Fruit fly (Drosophila melanogaster) whole organism, embryonic: ENCODE measurements around the gene CG13062.

Experiments used
- Awh ChIP-seq: fragments of 200-800 bp; sonication (Bioruptor generic); IDR thresholded peaks from 2 replicates; pipeline ENCODE4, ENCODE4 v1.3.6; 2022; ENCODE audit warnings: missing biosample characterization, missing genetic modification characterization
- Blimp-1 ChIP-seq: fragments of 200-800 bp; sonication (Bioruptor generic); optimal IDR thresholded peaks from 3 replicates; lab custom pipeline; 2018; ENCODE audit warnings: missing biosample characterization, missing genetic modification characterization, mild to moderate bottlenecking, moderate library complexity, missing genetic modification reagents
- CG1024 ChIP-seq: fragments of 200-800 bp; sonication (Bioruptor generic); IDR thresholded peaks from 2 replicates; pipeline ENCODE4 v1.3.6; 2022; ENCODE audit warnings: missing biosample characterization, missing genetic modification characterization
- CG10267 ChIP-seq: fragments of 200-800 bp; sonication (Bioruptor generic); optimal IDR thresholded peaks from 2 replicates; lab custom pipeline; 2018; ENCODE audit warnings: missing biosample characterization, mild to moderate bottlenecking, missing genetic modification characterization, moderate library complexity
- CG11696 ChIP-seq: fragments of 200-800 bp; sonication (Bioruptor generic); IDR thresholded peaks from 2 replicates; pipeline ENCODE4 v1.3.6; 2022; ENCODE audit warnings: missing biosample characterization, missing genetic modification characterization
- CG12071 ChIP-seq: fragments of 200-800 bp; sonication (Bioruptor generic); optimal IDR thresholded peaks from 3 replicates; lab custom pipeline; 2018; ENCODE audit warnings: missing biosample characterization, mild to moderate bottlenecking, missing genetic modification characterization
- CG12104 ChIP-seq: fragments of 200-800 bp; sonication (Bioruptor generic); optimal IDR thresholded peaks from 3 replicates; lab custom pipeline; 2016; ENCODE audit warnings: missing biosample characterization, missing genetic modification characterization
- CG1233 ChIP-seq: fragments of 200-800 bp; sonication (Bioruptor generic); optimal IDR thresholded peaks from 4 replicates; lab custom pipeline; 2018; ENCODE audit warnings: missing biosample characterization, mild to moderate bottlenecking, missing genetic modification characterization
- CG12769 ChIP-seq: fragments of 200-800 bp; sonication (Bioruptor generic); optimal IDR thresholded peaks from 2 replicates; lab custom pipeline; 2019; ENCODE audit warnings: missing biosample characterization, mild to moderate bottlenecking, missing genetic modification characterization, moderate library complexity
- CG13287 ChIP-seq: fragments of 200-800 bp; sonication (Bioruptor generic); IDR thresholded peaks from 2 replicates; pipeline ENCODE4 v1.3.6; 2022; ENCODE audit warnings: missing biosample characterization, missing genetic modification characterization; ENCODE audit not compliant: partially characterized antibody
- CG14860 ChIP-seq: fragments of 200-800 bp; sonication (Bioruptor generic); IDR thresholded peaks from 3 replicates; pipeline ENCODE4 v1.3.6; 2022; ENCODE audit warnings: missing biosample characterization, missing genetic modification characterization; ENCODE audit not compliant: partially characterized antibody
- CG15696 ChIP-seq: fragments of 200-800 bp; sonication (Bioruptor generic); optimal IDR thresholded peaks from 2 replicates; lab custom pipeline; 2019; ENCODE audit warnings: missing biosample characterization, mild to moderate bottlenecking, missing genetic modification characterization, moderate library complexity
- CG2712 ChIP-seq: fragments of 200-800 bp; optimal IDR thresholded peaks from 3 replicates; lab custom pipeline; 2019; ENCODE audit warnings: missing biosample characterization, mild to moderate bottlenecking, missing genetic modification characterization, moderate library complexity
- CG32532 ChIP-seq: fragments of 200-800 bp; sonication (Bioruptor generic); IDR thresholded peaks from 2 replicates; pipeline ENCODE4 v1.3.6; 2022; ENCODE audit warnings: missing biosample characterization, missing genetic modification characterization
- CG33213 ChIP-seq: fragments of 200-800 bp; sonication (Bioruptor generic); optimal IDR thresholded peaks from 3 replicates; lab custom pipeline; 2016; ENCODE audit warnings: missing biosample characterization, missing genetic modification characterization
- CG3838 ChIP-seq: fragments of 200-800 bp; sonication (Bioruptor generic); optimal IDR thresholded peaks from 3 replicates; lab custom pipeline; 2016; ENCODE audit warnings: missing biosample characterization, missing genetic modification characterization
- CG43689 ChIP-seq: fragments of 200-800 bp; sonication (Bioruptor generic); IDR thresholded peaks from 2 replicates; pipeline ENCODE4 v1.3.6; 2022; ENCODE audit warnings: missing biosample characterization, missing genetic modification characterization
- CG4854 ChIP-seq: fragments of 200-800 bp; sonication (Bioruptor generic); optimal IDR thresholded peaks from 2 replicates; lab custom pipeline; 2016; ENCODE audit warnings: missing biosample characterization, missing genetic modification characterization, inconsistent platforms
- CG6175 ChIP-seq: fragments of 200-800 bp; sonication (Bioruptor generic); IDR thresholded peaks from 3 replicates; pipeline ENCODE4 v1.3.6; 2022; ENCODE audit warnings: missing biosample characterization, missing genetic modification characterization
- CG8290 ChIP-seq, 3 experiments: fragments of 200-800 bp; sonication (Bioruptor generic); optimal IDR thresholded peaks; 2 replicates each; lab custom pipeline; 2016 to 2019; ENCODE audit warnings: missing biosample characterization in 3 of 3, missing genetic modification characterization in 3 of 3, mild to moderate bottlenecking in 2 of 3, moderate library complexity in 1 of 3
- E2f1 ChIP-seq: fragments of 200-800 bp; sonication (Bioruptor generic); IDR thresholded peaks from 2 replicates; pipeline ENCODE4 v1.3.6; 2022; ENCODE audit warnings: missing biosample characterization, missing genetic modification characterization
- E2f2 ChIP-seq: fragments of 200-800 bp; sonication (Bioruptor generic); IDR thresholded peaks from 2 replicates; pipeline ENCODE4 v1.3.6; 2022; ENCODE audit warnings: missing biosample characterization, missing genetic modification characterization
- Ets65A ChIP-seq: fragments of 200-800 bp; sonication (Bioruptor generic); peaks from one replicate; lab custom pipeline; 2016; ENCODE audit warnings: missing biosample characterization, missing genetic modification characterization
- HmgZ ChIP-seq: fragments of 200-800 bp; sonication (Bioruptor generic); optimal IDR thresholded peaks from 2 replicates; lab custom pipeline; 2018; ENCODE audit warnings: missing biosample characterization, mild to moderate bottlenecking, missing genetic modification characterization
- Med ChIP-seq: fragments of 200-800 bp; sonication (Bioruptor generic); peaks from one replicate; lab custom pipeline; 2016; ENCODE audit warnings: missing biosample characterization, missing genetic modification characterization, mild to moderate bottlenecking, inconsistent platforms, moderate library complexity
- NFAT ChIP-seq: fragments of 200-800 bp; sonication (Bioruptor generic); IDR thresholded peaks from 2 replicates; pipeline ENCODE4 v1.3.6; 2022; ENCODE audit warnings: missing biosample characterization, missing genetic modification characterization
- Sry-δ ChIP-seq: fragments of 200-800 bp; sonication (Bioruptor generic); optimal IDR thresholded peaks from 2 replicates; lab custom pipeline; 2016; ENCODE audit warnings: missing biosample characterization, missing genetic modification characterization
- bbx ChIP-seq: fragments of 200-800 bp; sonication (Bioruptor generic); IDR thresholded peaks from 2 replicates; pipeline ENCODE4 v1.3.6; 2022; ENCODE audit warnings: missing biosample characterization, missing genetic modification characterization; ENCODE audit not compliant: partially characterized antibody
- chinmo ChIP-seq: fragments of 200-800 bp; sonication (Bioruptor generic); IDR thresholded peaks from 4 replicates; pipeline ENCODE4 v1.3.6; 2022; ENCODE audit warnings: missing biosample characterization, missing genetic modification characterization; ENCODE audit not compliant: partially characterized antibody
- ci ChIP-seq: fragments of 200-800 bp; sonication (Bioruptor generic); IDR thresholded peaks from 3 replicates; pipeline ENCODE4 v1.3.6; 2022; ENCODE audit warnings: missing biosample characterization, missing genetic modification characterization
- corto ChIP-seq: fragments of 200-800 bp; sonication (Bioruptor generic); optimal IDR thresholded peaks from 2 replicates; lab custom pipeline; 2016; ENCODE audit warnings: missing biosample characterization, mild to moderate bottlenecking, missing genetic modification characterization, moderate library complexity
- ftz-f1 ChIP-seq: fragments of 200-800 bp; sonication (Bioruptor generic); optimal IDR thresholded peaks from 2 replicates; lab custom pipeline; 2016; ENCODE audit warnings: missing biosample characterization, missing genetic modification characterization
- jumu ChIP-seq: fragments of 200-800 bp; sonication (Bioruptor generic); optimal IDR thresholded peaks from 3 replicates; lab custom pipeline; 2016; ENCODE audit warnings: missing biosample characterization, missing genetic modification characterization
- kay ChIP-seq: fragments of 200-800 bp; sonication (Bioruptor generic); optimal IDR thresholded peaks from 2 replicates; lab custom pipeline; 2016; ENCODE audit warnings: missing biosample characterization, missing genetic modification characterization
- lola ChIP-seq, 3 experiments: fragments of >200 bp in 2 of 3; fragments of 200-800 bp in 1 of 3; sonication (Bioruptor generic) in 1 of 3; optimal IDR thresholded peaks; 2 replicates each; lab custom pipeline; 2017 to 2019; ENCODE audit warnings: missing biosample characterization in 3 of 3, missing genetic modification characterization in 3 of 3, mild to moderate bottlenecking in 1 of 3, moderate library complexity in 1 of 3
- oc ChIP-seq: fragments of 200-800 bp; sonication (Bioruptor generic); optimal IDR thresholded peaks from 2 replicates; lab custom pipeline; 2018; ENCODE audit warnings: missing biosample characterization, mild to moderate bottlenecking, missing genetic modification characterization, moderate library complexity
- onecut ChIP-seq: fragments of 200-800 bp; sonication (Bioruptor generic); IDR thresholded peaks from 2 replicates; pipeline ENCODE4 v1.3.6; 2022; ENCODE audit warnings: missing biosample characterization, missing genetic modification characterization
- pros ChIP-seq: fragments of 200-800 bp; sonication (Bioruptor generic); optimal IDR thresholded peaks from 3 replicates; lab custom pipeline; 2019; ENCODE audit warnings: missing biosample characterization, mild to moderate bottlenecking, missing genetic modification characterization, moderate library complexity
- repo ChIP-seq: fragments of 200-800 bp; sonication (Bioruptor generic); optimal IDR thresholded peaks from 2 replicates; lab custom pipeline; 2016; ENCODE audit warnings: missing biosample characterization, missing genetic modification characterization
- sd ChIP-seq: fragments of 200-800 bp; sonication (Bioruptor generic); optimal IDR thresholded peaks from 3 replicates; lab custom pipeline; 2018; ENCODE audit warnings: missing biosample characterization, mild to moderate bottlenecking, missing genetic modification characterization, moderate library complexity
- seq ChIP-seq: fragments of 200-800 bp; sonication (Bioruptor generic); IDR thresholded peaks from 2 replicates; pipeline ENCODE4 v1.3.6; 2022; ENCODE audit warnings: missing biosample characterization, missing genetic modification characterization
- slbo ChIP-seq: fragments of 200-800 bp; sonication (Bioruptor generic); IDR thresholded peaks from 2 replicates; pipeline ENCODE4 v1.3.6; 2022; ENCODE audit warnings: missing biosample characterization, missing genetic modification characterization
- so ChIP-seq: fragments of 200-800 bp; sonication (Bioruptor generic); IDR thresholded peaks from 3 replicates; pipeline ENCODE4 v1.3.6; 2022; ENCODE audit warnings: missing biosample characterization, missing genetic modification characterization
- tup ChIP-seq: fragments of 200-800 bp; sonication (Bioruptor generic); optimal IDR thresholded peaks from 2 replicates; lab custom pipeline; 2016; ENCODE audit warnings: missing biosample characterization, mild to moderate bottlenecking, missing genetic modification characterization, moderate library complexity
- vvl ChIP-seq: fragments of 200-800 bp; sonication (Bioruptor generic); IDR thresholded peaks from 2 replicates; pipeline ENCODE4 v1.3.6; 2022; ENCODE audit warnings: missing biosample characterization, missing genetic modification characterization
- zen ChIP-seq: fragments of 200-800 bp; sonication (Bioruptor generic); optimal IDR thresholded peaks from 3 replicates; lab custom pipeline; 2018; ENCODE audit warnings: missing biosample characterization, mild to moderate bottlenecking, missing genetic modification characterization, moderate library complexity

Gene CG13062

DNA sequence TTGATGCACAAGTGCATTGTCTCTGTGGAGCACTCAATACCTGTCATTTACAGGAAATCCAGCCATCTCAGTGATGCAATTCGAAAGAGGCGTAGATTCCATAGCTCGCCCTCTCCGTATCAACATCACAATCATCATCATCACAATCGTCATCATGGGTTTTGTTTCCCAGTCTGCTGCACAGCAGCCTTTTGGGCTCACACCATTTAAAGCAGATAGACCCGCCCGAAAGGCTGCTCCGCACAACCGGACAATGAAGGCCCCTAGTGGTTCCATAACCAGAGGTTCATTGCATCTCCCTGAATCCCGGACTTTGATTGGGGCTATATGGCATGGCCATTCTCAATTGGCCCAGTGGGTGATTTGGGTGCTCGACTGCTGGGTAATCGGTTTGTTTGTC, 20.8 kb downstream of the CG13062 start (continued):
- no peak for TF ChIP-seq CG8290 (GFP tag; optimal IDR thresholded peaks at IDR 0.05; lab: Kevin White, UChicago)
- peak in 1 of 2 experiments; percentile 31 for TF ChIP-seq CG8290 (tag; optimal IDR thresholded peaks at IDR 0.05; lab: Kevin White, UChicago)
- peak; percentile 75 for TF ChIP-seq Med
- TF ChIP-seq CG3838 (GFP tag; lab: Kevin White, UChicago) = no peak
- TF ChIP-seq ci (GFP tag; lab: Robert Waterston, UW) = peak; percentile 58; the same call in 1 of the 3 replicates
- TF ChIP-seq bbx = peak; percentile 38; the same call in 1 of the 2 replicates
- peak; percentile 9; the same call in 1 of the 2 replicates for TF ChIP-seq E2f2 (GFP tag; lab: Robert Waterston, UW)
- no peak for TF ChIP-seq NFAT
- TF ChIP-seq jumu (GFP tag; lab: Kevin White, UChicago) = no peak
- TF ChIP-seq HmgZ (tag; lab: Kevin White, UChicago) = no peak
- peak; percentile 45; the same call in 1 of the 2 replicates for TF ChIP-seq CG13287 (GFP tag; lab: Robert Waterston, UW)
- TF ChIP-seq CG12769 (tag; lab: Kevin White, UChicago) = peak; percentile 46
- TF ChIP-seq lola (GFP tag; optimal IDR thresholded peaks at IDR 0.05; lab: Kevin White, UChicago) = peak in 1 of 3 experiments; percentile 53
- TF ChIP-seq, all 482 proteins: peak for 15

- TF ChIP-seq Blimp-1 (GFP tag; lab: Kevin White, UChicago) (peak; percentile 63), kay (no peak), CG4854 (GFP tag; lab: Kevin White, UChicago) (no peak), E2f1 (no peak), Awh (GFP tag; lab: Robert Waterston, UW) (peak; percentile 47), CG14860 (GFP tag; lab: Robert Waterston, UW) (no peak), CG2712 (tag; lab: Kevin White, UChicago) (no peak), sd (tag; lab: Kevin White, UChicago) (peak; percentile 66), Sry-δ (GFP tag; lab: Kevin White, UChicago) (no peak), oc (tag; lab: Kevin White, UChicago) (peak; percentile 47), corto (GFP tag; lab: Kevin White, UChicago) (no peak), CG11696 (no peak), Med (peak; percentile 20), CG32532 (GFP tag; lab: Robert Waterston, UW) (0 out of 2 replicates have a peak, but pooled peaks have one; percentile 10), CG33213 (no peak), CG1233 (GFP tag; lab: Kevin White, UChicago) (no peak), CG6175 (GFP tag; lab: Robert Waterston, UW) (0 out of 3 replicates have a peak, but pooled peaks have one; percentile 25), CG12769 (tag; lab: Kevin White, UChicago) (peak; percentile 68), zen (no peak), CG43689 (GFP tag; lab: Robert Waterston, UW) (0 out of 2 replicates have a peak, but pooled peaks have one; percentile 10), Ets65A (GFP tag; lab: Kevin White, UChicago) (peak; percentile 2), vvl (GFP tag; lab: Robert Waterston, UW) (peak; percentile 83), slbo (no peak), CG1024 (GFP tag; lab: Robert Waterston, UW) (no peak), CG10267 (tag; lab: Kevin White, UChicago) (no peak), ftz-f1 (GFP tag; lab: Kevin White, UChicago) (peak; percentile 48), onecut (GFP tag; lab: Robert Waterston, UW) (peak; percentile 61), NFAT (no peak), repo (GFP tag; lab: Kevin White, UChicago) (no peak), CG15696 (tag; lab: Kevin White, UChicago) (no peak), chinmo (peak; percentile 71; the same call in 1 of the 4 replicates), CG12104 (GFP tag; lab: Kevin White, UChicago) (no peak), so (GFP tag; lab: Robert Waterston, UW) (no peak), seq (GFP tag; lab: Robert Waterston, UW) (no peak), CG12071 (no peak), tup (no peak), pros (GFP tag; lab: Kevin White, UChicago) (peak; percentile 62)
Observed at dm6 chr3L:16337739-16338138, 23.7 kb downstream of the CG13062 start.
